Fruit fly (Drosophila melanogaster): ENCODE measurements around the gene Ufd1.

Gene Ufd1

DNA sequence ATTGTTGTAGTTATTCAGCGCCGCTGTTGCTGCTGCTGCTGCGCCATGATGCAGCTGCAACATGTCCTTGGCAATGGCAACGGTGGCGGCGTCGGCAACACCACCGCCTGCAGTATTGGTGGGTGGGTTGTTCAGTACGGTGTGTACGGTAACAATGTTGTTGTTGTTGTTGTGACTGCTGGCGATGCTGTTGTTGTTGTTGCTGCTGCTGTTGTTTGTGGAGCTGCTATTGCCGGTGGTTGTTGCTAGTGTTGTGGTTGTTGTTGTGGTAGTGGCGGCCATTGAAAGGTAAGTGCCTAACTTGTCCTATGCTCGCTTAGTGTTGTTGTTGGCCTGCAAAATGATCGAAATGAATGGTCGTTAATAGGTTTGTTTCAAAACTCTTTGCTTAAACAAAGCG is 5.3 kb downstream of the Ufd1 start:
- TF ChIP-seq usp (GFP tag; optimal IDR thresholded peaks at IDR 0.05) (no peak), Dll (optimal IDR thresholded peaks at IDR 0.05) (no peak), EcR (GFP tag; optimal IDR thresholded peaks at IDR 0.05) (no peak), CG8478 (optimal IDR thresholded peaks at IDR 0.05) (no peak), pan (optimal IDR thresholded peaks at IDR 0.05) (no peak), psq (optimal IDR thresholded peaks at IDR 0.05) (no peak)

DNA sequence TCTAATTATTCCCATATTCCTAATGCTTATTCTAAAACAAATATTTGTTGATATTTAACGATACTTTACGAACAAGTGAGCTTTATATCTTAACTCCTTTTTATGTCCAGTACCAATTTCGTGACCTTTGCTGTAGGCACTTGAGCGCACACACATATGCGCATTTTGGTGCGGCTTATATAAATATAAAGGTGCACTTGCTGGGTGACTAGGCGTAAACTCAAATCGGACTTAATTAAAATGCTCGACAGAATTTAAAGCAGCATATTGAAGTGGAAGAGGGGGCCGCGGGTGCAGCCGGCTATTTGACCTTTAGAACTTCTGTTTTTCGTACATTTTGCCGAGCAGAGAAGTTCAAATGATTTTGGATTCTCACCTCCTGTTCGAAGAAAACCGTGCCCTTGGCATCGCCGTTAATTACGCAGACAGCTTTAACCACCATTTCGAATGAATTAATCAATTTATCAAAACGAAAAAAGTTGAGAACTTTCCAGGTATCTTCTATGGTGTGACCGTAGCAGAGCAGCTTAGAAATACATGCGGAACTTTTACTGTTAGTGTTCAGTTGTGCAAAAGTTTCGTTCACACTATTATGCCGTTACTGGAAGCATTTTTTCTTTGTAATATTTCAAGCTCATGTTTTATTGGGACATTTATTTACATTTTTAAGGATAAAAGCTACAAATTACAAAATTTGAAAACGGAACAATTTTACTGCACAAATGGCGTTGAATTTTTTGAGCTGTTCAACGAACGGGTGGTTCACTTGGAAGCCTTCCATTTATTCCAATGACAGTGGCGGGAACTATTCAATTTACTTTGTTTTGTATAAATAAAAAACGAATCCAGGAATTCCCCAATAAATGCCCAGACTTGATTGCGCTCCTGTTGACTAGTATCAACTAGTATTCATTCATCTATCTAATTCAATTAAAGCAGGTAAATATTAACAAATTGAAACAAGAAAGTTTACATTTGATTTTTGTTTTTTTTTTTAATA is 9.5 kb downstream of the Ufd1 start, which contains the start of gene Sod1:
TSS of gene Sod1 (minus strand) at position 543 of the 1,000 bp plus-strand sequence.
- no peak for TF ChIP-seq Dll (optimal IDR thresholded peaks at IDR 0.05)
- no peak for TF ChIP-seq usp (GFP tag; optimal IDR thresholded peaks at IDR 0.05)
- TF ChIP-seq CG8478 (optimal IDR thresholded peaks at IDR 0.05) = no peak
- TF ChIP-seq EcR (GFP tag; optimal IDR thresholded peaks at IDR 0.05) = no peak
- TF ChIP-seq psq (optimal IDR thresholded peaks at IDR 0.05) = no peak
- TF ChIP-seq pan (optimal IDR thresholded peaks at IDR 0.05) = no peak

DNA sequence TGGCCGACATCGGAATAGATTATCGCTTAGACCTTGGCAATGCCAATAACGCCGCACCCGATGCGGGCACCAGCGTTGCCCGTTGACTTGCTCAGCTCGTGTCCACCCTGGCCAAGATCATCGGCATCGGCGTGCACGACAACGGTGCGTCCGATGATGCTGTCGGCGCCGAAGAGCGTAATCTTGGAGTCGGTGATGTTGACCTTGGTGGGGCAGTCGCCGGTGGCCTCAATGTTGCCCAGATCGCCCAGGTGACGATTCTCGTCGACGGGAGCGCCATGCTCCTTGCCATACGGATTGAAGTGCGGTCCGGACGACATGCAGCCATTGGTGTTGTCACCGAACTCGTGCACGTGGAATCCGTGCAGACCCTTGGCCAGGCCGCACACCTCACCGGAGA is 10.6 kb downstream of the Ufd1 start:
- no peak for TF ChIP-seq usp (GFP tag; optimal IDR thresholded peaks at IDR 0.05)
- TF ChIP-seq CG8478 (optimal IDR thresholded peaks at IDR 0.05) = no peak
- no peak for TF ChIP-seq psq (optimal IDR thresholded peaks at IDR 0.05)
- no peak for TF ChIP-seq EcR (GFP tag; optimal IDR thresholded peaks at IDR 0.05)
- no peak for TF ChIP-seq pan (optimal IDR thresholded peaks at IDR 0.05)
- no peak for TF ChIP-seq Dll (optimal IDR thresholded peaks at IDR 0.05)

DNA sequence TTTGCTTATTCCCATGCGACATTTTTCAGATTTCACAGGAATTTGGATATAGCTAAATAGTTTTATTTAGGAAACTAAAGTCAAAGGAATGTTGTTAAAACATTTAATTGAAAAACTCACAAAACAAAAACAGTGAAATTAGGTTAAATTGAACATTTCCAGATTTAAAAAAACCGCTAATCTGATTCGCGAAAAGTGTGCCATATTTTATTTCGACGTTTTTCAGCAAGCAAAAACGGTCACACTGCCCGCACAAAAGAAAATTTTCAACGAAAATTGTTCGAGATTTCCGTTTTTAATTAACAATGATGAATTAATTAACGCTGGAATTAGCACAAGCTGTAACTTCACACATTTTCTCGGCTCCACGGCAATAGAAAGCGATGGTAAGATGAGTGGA is 13.6 kb downstream of the Ufd1 start, which contains the start of the genes CG34012 and emei:
TSS of gene CG34012 (minus strand) at position 52 of the 400 bp plus-strand sequence.
TSS of gene emei (plus strand) at position 237 of the 400 bp plus-strand sequence.
- TF ChIP-seq Dll (optimal IDR thresholded peaks at IDR 0.05) (no peak), pan (optimal IDR thresholded peaks at IDR 0.05) (no peak), CG8478 (optimal IDR thresholded peaks at IDR 0.05) (no peak), EcR (GFP tag; optimal IDR thresholded peaks at IDR 0.05) (no peak), psq (optimal IDR thresholded peaks at IDR 0.05) (no peak), usp (GFP tag; optimal IDR thresholded peaks at IDR 0.05) (no peak)

DNA sequence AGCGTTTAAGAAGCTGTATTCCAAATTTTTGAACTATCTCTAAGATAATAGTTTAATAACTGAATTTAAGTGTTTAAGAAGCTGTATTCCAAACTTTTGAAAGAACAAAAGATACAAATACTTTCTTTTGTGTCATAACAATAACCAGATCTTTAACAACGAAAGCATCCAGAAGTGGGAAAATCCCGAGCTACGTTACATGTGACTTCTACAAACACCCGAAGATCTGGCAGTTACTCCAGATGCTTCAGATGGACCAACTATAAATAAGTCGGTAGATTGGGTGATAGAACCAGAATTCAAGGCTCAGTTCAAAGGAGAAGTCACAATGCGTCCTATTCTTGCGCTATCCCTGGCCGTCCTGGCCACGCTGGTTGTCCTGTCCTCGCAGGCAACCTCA is 15.1 kb downstream of the Ufd1 start, which contains the start of gene CG12522:
TSS of gene CG12522 (plus strand) at position 301 of the 400 bp plus-strand sequence.
- TF ChIP-seq EcR (GFP tag; optimal IDR thresholded peaks at IDR 0.05) (no peak), CG8478 (optimal IDR thresholded peaks at IDR 0.05) (no peak), pan (optimal IDR thresholded peaks at IDR 0.05) (no peak), usp (GFP tag; optimal IDR thresholded peaks at IDR 0.05) (no peak), psq (optimal IDR thresholded peaks at IDR 0.05) (no peak), Dll (optimal IDR thresholded peaks at IDR 0.05) (no peak)

DNA sequence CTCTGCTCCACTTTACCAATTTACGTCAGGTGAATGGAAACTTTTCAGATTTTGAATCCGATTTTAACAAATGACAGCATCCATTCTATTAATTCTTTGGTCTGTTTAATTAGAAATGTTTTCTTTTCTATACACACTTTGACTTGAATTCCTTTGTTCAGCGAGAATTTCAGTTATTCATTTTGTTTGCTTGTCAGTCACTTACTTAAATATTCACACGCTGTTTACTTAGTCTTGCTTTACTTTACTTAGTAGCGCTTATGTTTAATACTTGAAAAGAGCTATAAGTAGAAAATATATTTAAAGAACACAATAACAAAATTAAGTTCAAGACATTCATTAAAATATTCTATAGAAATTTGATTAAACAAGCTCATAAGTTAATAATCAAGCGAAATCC is 15.6 kb downstream of the Ufd1 start, which contains the start of gene CG32073:
TSS of gene CG32073 (minus strand) at position 151 of the 400 bp plus-strand sequence.
- TF ChIP-seq EcR (GFP tag; optimal IDR thresholded peaks at IDR 0.05) = no peak
- no peak for TF ChIP-seq Dll (optimal IDR thresholded peaks at IDR 0.05)

DNA sequence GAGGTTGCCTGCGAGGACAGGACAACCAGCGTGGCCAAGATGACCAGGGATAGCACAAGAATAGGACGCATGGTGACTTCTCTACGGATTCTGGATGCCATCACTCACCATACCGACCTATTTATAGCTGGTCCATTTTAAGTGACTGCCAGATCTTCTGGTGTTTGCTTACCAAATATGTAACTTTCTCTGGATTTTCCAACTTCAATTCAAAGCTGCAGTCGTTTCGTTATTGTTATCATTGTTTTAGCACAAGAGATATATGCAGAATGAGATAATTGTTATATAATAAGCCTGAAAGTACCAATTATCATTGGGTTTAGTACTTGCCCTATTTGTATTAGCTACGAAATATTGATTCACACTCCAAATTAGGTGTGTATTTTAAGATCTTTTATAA is 19.2 kb downstream of the Ufd1 start, which contains the start of gene CG32071:
TSS of gene CG32071 (minus strand) at position 101 of the 400 bp plus-strand sequence.
- no peak for TF ChIP-seq pan (optimal IDR thresholded peaks at IDR 0.05)

DNA sequence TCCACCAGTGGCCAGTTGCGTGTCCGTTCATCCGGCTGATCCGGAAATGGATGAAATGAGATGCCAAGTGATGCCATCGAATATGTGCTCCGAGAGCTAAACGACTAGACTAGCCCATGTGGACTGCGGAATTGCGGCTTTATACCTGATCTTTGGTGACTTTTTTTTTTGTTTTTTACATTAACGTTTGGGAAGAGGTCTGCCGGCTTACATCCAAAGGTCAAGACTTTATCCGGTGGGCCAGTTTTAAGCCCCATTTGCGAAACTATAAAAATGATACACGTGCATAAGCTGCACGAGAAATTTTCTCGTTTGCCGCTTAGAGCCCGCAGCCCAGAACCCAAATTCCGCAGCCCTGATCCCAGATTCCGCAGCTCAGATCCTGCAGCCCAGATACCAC is 20.1 kb downstream of the Ufd1 start, which contains the start of gene Elo68alpha:
TSS of gene Elo68alpha (minus strand) at position 101 of the 400 bp plus-strand sequence.
- no peak for TF ChIP-seq CG8478 (optimal IDR thresholded peaks at IDR 0.05)
- no peak for TF ChIP-seq EcR (GFP tag; optimal IDR thresholded peaks at IDR 0.05)
- TF ChIP-seq usp (GFP tag; optimal IDR thresholded peaks at IDR 0.05) = no peak
- TF ChIP-seq psq (optimal IDR thresholded peaks at IDR 0.05) = no peak
- TF ChIP-seq Dll (optimal IDR thresholded peaks at IDR 0.05) = no peak
- no peak for TF ChIP-seq pan (optimal IDR thresholded peaks at IDR 0.05)

DNA sequence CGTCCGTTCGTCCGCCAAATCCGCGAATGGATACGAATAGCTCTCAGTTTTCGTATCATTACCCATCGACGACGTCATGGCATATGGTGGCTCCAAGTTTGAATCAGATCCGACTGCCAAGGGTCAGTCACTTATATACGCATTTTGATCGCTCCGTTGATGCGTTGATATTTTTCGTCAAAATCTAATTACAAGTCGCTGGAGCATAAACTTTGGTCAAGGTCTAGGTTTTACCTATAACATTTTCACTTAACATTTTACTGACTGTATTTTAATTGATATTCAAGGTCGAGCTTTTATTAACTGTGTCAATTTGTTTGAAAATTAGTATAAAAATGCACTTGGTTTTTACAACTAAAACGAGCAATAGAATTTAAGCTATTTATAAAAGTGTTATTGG is 21.4 kb downstream of the Ufd1 start, which contains the start of gene Elo68beta:
TSS of gene Elo68beta (minus strand) at position 101 of the 400 bp plus-strand sequence.
- TF ChIP-seq EcR (GFP tag; optimal IDR thresholded peaks at IDR 0.05) (no peak), CG8478 (optimal IDR thresholded peaks at IDR 0.05) (no peak), Dll (optimal IDR thresholded peaks at IDR 0.05) (no peak), pan (optimal IDR thresholded peaks at IDR 0.05) (no peak)

DNA sequence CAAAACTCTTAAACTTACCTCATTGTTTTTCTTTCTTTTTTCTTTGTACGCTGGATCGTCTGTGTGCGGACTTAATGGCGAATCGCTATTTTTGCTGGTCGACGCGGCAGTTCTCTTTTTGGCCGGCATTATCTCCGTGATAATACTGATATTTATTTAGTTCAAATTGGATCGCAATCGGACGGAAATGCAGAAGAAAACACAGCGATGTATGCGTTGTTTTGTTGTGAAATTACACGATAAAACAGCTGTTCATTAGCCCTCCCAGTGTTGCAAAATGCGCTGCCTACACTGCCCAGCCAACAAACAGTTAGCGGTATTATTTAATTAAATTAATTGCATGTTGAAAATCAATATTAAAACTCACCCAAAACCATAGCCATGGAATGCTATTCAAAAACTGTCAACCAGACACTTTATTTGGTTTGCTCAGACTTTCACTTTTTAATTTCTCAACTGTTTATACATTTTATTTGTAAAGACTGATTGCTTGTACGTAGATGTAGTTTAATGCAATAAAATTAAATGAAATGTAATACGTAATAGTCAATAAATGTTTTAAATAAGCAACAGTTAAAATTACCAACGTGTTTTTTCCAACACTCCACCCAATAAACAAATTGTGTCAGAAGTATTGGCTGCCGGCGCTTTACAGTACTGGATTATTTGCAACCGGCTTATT is 24.9 kb downstream of the Ufd1 start, which contains the start of the genes Irbp18 and APP-BP1:
TSS of gene Irbp18 (minus strand) at position 205 of the 682 bp plus-strand sequence.
TSS of gene APP-BP1 (plus strand) at position 431 of the 682 bp plus-strand sequence.
- no peak for TF ChIP-seq Dll (optimal IDR thresholded peaks at IDR 0.05)
- no peak for TF ChIP-seq usp (GFP tag; optimal IDR thresholded peaks at IDR 0.05)
- TF ChIP-seq CG8478 (optimal IDR thresholded peaks at IDR 0.05) = no peak
- no peak for TF ChIP-seq EcR (GFP tag; optimal IDR thresholded peaks at IDR 0.05)
- no peak for TF ChIP-seq pan (optimal IDR thresholded peaks at IDR 0.05)

DNA sequence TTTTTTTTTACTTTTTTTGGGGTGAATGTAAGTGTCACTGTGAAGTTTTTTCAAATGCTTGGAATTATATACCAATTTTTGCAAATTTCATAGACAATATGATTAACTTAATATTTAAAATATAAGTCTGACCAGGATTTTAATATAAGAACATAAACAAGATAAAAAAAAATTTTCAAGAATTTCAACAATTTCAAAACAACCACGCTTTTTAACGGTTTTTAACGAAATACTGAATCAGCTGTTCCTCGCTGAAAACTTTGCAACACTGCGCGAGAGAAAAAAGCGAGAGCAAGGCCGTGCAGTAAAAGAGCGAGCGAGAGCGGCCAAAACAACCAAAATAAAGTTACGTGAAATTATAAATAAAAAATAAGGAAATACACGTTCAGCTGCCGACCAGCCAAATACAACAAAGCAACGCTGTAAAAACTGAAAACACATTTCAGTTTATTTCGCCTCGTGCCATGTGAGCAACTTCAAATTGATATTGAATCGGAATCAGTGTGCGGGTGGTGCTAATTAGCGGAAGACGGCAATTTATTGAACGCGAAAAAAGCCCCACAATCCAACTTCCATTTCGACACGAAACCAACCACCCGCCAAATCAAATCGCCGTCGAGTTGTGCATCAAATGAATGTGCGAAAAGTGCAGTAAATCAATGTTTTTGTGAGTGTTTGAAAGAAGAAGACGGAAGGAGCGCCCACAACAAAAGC is 26.7 kb downstream of the Ufd1 start, which contains the start of the genes CG46439, Iyd and CG33947:
TSS of gene CG46439 (minus strand) at position 51 of the 714 bp plus-strand sequence.
TSS of gene Iyd (minus strand) at position 51 of the 714 bp plus-strand sequence.
TSS of gene CG33947 (plus strand) at position 302 of the 714 bp plus-strand sequence.
- TF ChIP-seq CG8478 (optimal IDR thresholded peaks at IDR 0.05) = no peak

Measured in whole organism.